Worm (Caenorhabditis elegans) whole organism, L1 larva: ENCODE results near the gene ZC190.5.
A peak's percentile ranks its signal among the peaks of the same experiment; 100 is the strongest.
"Not testable (repeated sequence)": the region's sequence is repeated elsewhere in the genome, so short reads cannot be mapped to it uniquely, and the experiment has no call there.

ENCODE experiments used
- C16A3.4 ChIP-seq: fragments of 150-350 bp; optimal IDR thresholded peaks from 2 replicates; lab custom pipeline; 2014; ENCODE audit warnings: missing biosample characterization, missing genetic modification characterization
- Y116A8C.19 ChIP-seq: sonication (generic microtip); optimal IDR thresholded peaks from 2 replicates; lab custom pipeline; 2016; ENCODE audit warnings: missing compliant biosample characterization, missing genetic modification characterization, borderline replicate concordance
- ama-1 ChIP-seq: fragments of 150-350 bp; optimal IDR thresholded peaks from 2 replicates; lab custom pipeline; 2014
- ceh-88 ChIP-seq: fragments of 200-800 bp; sonication (Bioruptor generic); IDR thresholded peaks from 2 replicates; pipeline ENCODE4 v1.3.6; 2022; ENCODE audit warnings: missing genetic modification characterization, missing compliant biosample characterization
- ces-1 ChIP-seq: fragments of 150-350 bp; optimal IDR thresholded peaks from 2 replicates; lab custom pipeline; 2014; ENCODE audit warnings: missing biosample characterization, missing genetic modification reagents, missing genetic modification characterization
- dsc-1 ChIP-seq: sonication (generic microtip); optimal IDR thresholded peaks from 2 replicates; lab custom pipeline; 2016; ENCODE audit warnings: mild to moderate bottlenecking, missing genetic modification characterization, missing compliant biosample characterization
- efl-1 ChIP-seq, 4 experiments: fragments of 150-350 bp; optimal IDR thresholded peaks in 3 of 4; peaks in 1 of 4; 1 replicate in 1 of 4; 2 replicates in 3 of 4; lab custom pipeline; 2014; ENCODE audit warnings: missing biosample characterization in 2 of 4, missing genetic modification characterization in 2 of 4, missing genetic modification reagents in 2 of 4
- efl-3 ChIP-seq: fragments of 200-800 bp; sonication (Bioruptor generic); optimal IDR thresholded peaks from 2 replicates; lab custom pipeline; 2018; ENCODE audit warnings: mild to moderate bottlenecking, missing genetic modification characterization, missing compliant biosample characterization
- egl-13 ChIP-seq: sonication (generic microtip); optimal IDR thresholded peaks from 2 replicates; lab custom pipeline; 2016; ENCODE audit warnings: missing genotype, missing genetic modification reagents, missing genetic modification characterization, missing compliant biosample characterization
- elt-2 ChIP-seq: sonication (generic microtip); optimal IDR thresholded peaks from 2 replicates; lab custom pipeline; 2016; ENCODE audit warnings: missing genetic modification characterization, mild to moderate bottlenecking, inconsistent platforms, missing compliant biosample characterization, missing genetic modification reagents
- ets-5 ChIP-seq: fragments of 200-800 bp; sonication (Bioruptor generic); IDR thresholded peaks from 2 replicates; pipeline ENCODE4 v1.3.6; 2022; ENCODE audit warnings: missing genetic modification characterization, missing compliant biosample characterization
- fkh-4 ChIP-seq: sonication (generic microtip); optimal IDR thresholded peaks from 2 replicates; lab custom pipeline; 2016; ENCODE audit warnings: missing compliant biosample characterization, missing genetic modification characterization, borderline replicate concordance
- fkh-8 ChIP-seq: sonication (generic microtip); optimal IDR thresholded peaks from 2 replicates; lab custom pipeline; 2016; ENCODE audit warnings: mild to moderate bottlenecking, missing genetic modification characterization, missing compliant biosample characterization
- grh-1 ChIP-seq: fragments of 200-800 bp; sonication (Bioruptor generic); IDR thresholded peaks from 2 replicates; pipeline ENCODE4 v1.3.6; 2022; ENCODE audit warnings: missing genetic modification reagents, missing genetic modification characterization, missing compliant biosample characterization
- hlh-17 ChIP-seq: fragments of 200-800 bp; sonication (Bioruptor generic); optimal IDR thresholded peaks from 2 replicates; lab custom pipeline; 2018; ENCODE audit warnings: missing genetic modification characterization, mild to moderate bottlenecking, missing compliant biosample characterization, moderate library complexity, borderline replicate concordance
- isw-1 ChIP-seq: fragments of 200-800 bp; sonication (Bioruptor generic); IDR thresholded peaks from 2 replicates; pipeline ENCODE4 v1.3.6; 2022; ENCODE audit warnings: missing genetic modification characterization, missing compliant biosample characterization
- jun-1 ChIP-seq: fragments of 150-350 bp; optimal IDR thresholded peaks from 2 replicates; lab custom pipeline; 2014; ENCODE audit warnings: missing biosample characterization, missing genetic modification reagents, missing genetic modification characterization
- lin-13 ChIP-seq: fragments of 150-350 bp; optimal IDR thresholded peaks from 2 replicates; lab custom pipeline; 2014; ENCODE audit warnings: missing biosample characterization, missing genetic modification reagents, missing genetic modification characterization
- lin-35 ChIP-seq, 2 experiments: fragments of 150-350 bp; optimal IDR thresholded peaks; 2 replicates each; lab custom pipeline; 2014; ENCODE audit warnings: missing biosample characterization in 2 of 2, missing genetic modification characterization in 2 of 2, missing genetic modification reagents in 2 of 2
- lin-39 ChIP-seq: fragments of 150-350 bp; optimal IDR thresholded peaks from 2 replicates; lab custom pipeline; 2014; ENCODE audit warnings: missing biosample characterization, missing genetic modification reagents, missing genetic modification characterization
- mab-9 ChIP-seq: fragments of 200-800 bp; sonication (Bioruptor generic); IDR thresholded peaks from 2 replicates; pipeline ENCODE4 v1.3.6; 2022; ENCODE audit warnings: missing genetic modification reagents, missing genetic modification characterization, missing compliant biosample characterization
- mdl-1 ChIP-seq, 2 experiments: fragments of 150-350 bp; optimal IDR thresholded peaks; 2 replicates each; lab custom pipeline; 2014 to 2017; ENCODE audit warnings: missing biosample characterization in 2 of 2, missing genetic modification characterization in 2 of 2, inconsistent platforms in 1 of 2
- mef-2 ChIP-seq: fragments of 150-350 bp; optimal IDR thresholded peaks from 2 replicates; lab custom pipeline; 2014; ENCODE audit warnings: missing biosample characterization, missing genetic modification characterization
- mep-1 ChIP-seq: fragments of 150-350 bp; optimal IDR thresholded peaks from 2 replicates; lab custom pipeline; 2014; ENCODE audit warnings: missing biosample characterization, missing genetic modification characterization
- nhr-19 ChIP-seq: fragments of 200-800 bp; sonication (Bioruptor generic); conservative IDR thresholded peaks from 2 replicates; pipeline ENCODE4 v1.3.6; 2022; ENCODE audit warnings: missing genetic modification characterization, missing compliant biosample characterization
- nhr-47 ChIP-seq: sonication (generic microtip); optimal IDR thresholded peaks from 2 replicates; lab custom pipeline; 2016; ENCODE audit warnings: mild to moderate bottlenecking, missing genetic modification characterization, moderate library complexity, missing compliant biosample characterization
- nhr-71 ChIP-seq: sonication (generic microtip); optimal IDR thresholded peaks from 2 replicates; lab custom pipeline; 2016; ENCODE audit warnings: mild to moderate bottlenecking, missing genetic modification characterization, moderate library complexity, missing compliant biosample characterization
- nhr-77 ChIP-seq: fragments of 150-350 bp; optimal IDR thresholded peaks from 2 replicates; lab custom pipeline; 2014; ENCODE audit warnings: missing biosample characterization, missing genetic modification characterization
- skn-1 ChIP-seq: fragments of 150-350 bp; optimal IDR thresholded peaks from 2 replicates; lab custom pipeline; 2014; ENCODE audit warnings: missing biosample characterization, missing genetic modification characterization
- snpc-4 ChIP-seq: fragments of 150-350 bp; optimal IDR thresholded peaks from 2 replicates; lab custom pipeline; 2014; ENCODE audit warnings: missing biosample characterization, missing genetic modification characterization
- sox-4 ChIP-seq: sonication (generic microtip); optimal IDR thresholded peaks from 2 replicates; lab custom pipeline; 2016; ENCODE audit warnings: missing genetic modification characterization, missing compliant biosample characterization
- sptf-1 ChIP-seq: fragments of 150-350 bp; optimal IDR thresholded peaks from 2 replicates; lab custom pipeline; 2014; ENCODE audit warnings: missing biosample characterization, missing genetic modification characterization
- tbx-2 ChIP-seq: sonication (generic microtip); optimal IDR thresholded peaks from 2 replicates; lab custom pipeline; 2016; ENCODE audit warnings: missing genetic modification characterization, missing compliant biosample characterization
- unc-130 ChIP-seq: fragments of 150-350 bp; optimal IDR thresholded peaks from 2 replicates; lab custom pipeline; 2017; ENCODE audit warnings: missing biosample characterization, missing genetic modification characterization, inconsistent platforms
- unc-62 ChIP-seq: fragments of 150-350 bp; optimal IDR thresholded peaks from 2 replicates; lab custom pipeline; 2014; ENCODE audit warnings: missing biosample characterization, missing genetic modification reagents, missing genetic modification characterization
- vab-15 ChIP-seq: sonication (generic microtip); optimal IDR thresholded peaks from 2 replicates; lab custom pipeline; 2017; ENCODE audit warnings: missing genotype, mild to moderate bottlenecking, missing genetic modification characterization, missing compliant biosample characterization
- zag-1 ChIP-seq: fragments of 150-350 bp; optimal IDR thresholded peaks from 2 replicates; lab custom pipeline; 2014; ENCODE audit warnings: missing biosample characterization, missing genetic modification characterization
- ztf-4 ChIP-seq: fragments of 150-350 bp; optimal IDR thresholded peaks from 2 replicates; lab custom pipeline; 2014; ENCODE audit warnings: missing biosample characterization, missing genetic modification characterization

The ZC190.5 gene

ce11 chrV:8711910-8712309, 38.5 kb upstream of the ZC190.5 start, which contains the start of gene ZC178.2:
TSS of gene ZC178.2 (minus strand) at chrV:8712010.
- TF ChIP-seq vab-15 (tag; lab: Kevin White, UChicago), result no peak
- TF ChIP-seq nhr-71 (tag; lab: Kevin White, UChicago), result no peak
- TF ChIP-seq sox-4, result no peak
- TF ChIP-seq fkh-8 (tag; lab: Kevin White, UChicago), result no peak
- TF ChIP-seq nhr-77 (tag; lab: Kevin White, UChicago), result no peak
- TF ChIP-seq grh-1 (GFP tag; lab: Robert Waterston, UW), result no peak

DNA sequence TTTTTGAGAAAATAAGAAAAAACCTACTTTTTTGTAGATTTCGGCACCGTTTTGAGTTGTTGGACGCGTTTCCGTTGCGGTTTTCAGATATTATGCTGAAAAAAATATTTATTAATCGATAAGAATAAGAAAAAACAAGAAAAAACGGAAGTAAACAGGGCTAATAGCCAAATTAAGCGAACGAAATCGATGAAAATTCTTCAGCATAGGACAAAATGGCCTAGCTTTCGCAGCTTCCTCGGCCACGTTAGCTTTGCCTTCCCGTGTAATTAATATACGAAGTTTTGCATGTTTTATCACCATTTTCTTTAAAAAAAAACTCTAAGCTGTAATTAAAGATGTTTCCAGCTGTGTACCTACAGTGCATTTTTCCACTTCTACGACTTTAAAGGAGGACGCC, 22.8 kb upstream of the ZC190.5 start, which contains the start of gene ZC190.10:
Gene ZC190.10, minus strand, starts transcription at position 101 of the 400 bp plus-strand sequence.
- not testable (repeated sequence) for TF ChIP-seq nhr-19; ztf-4 (tag; lab: Kevin White, UChicago); lin-35 (GFP tag; optimal IDR thresholded peaks at IDR 0.05; lab: Kevin White, UChicago)

ce11 chrV:8687707-8688106, 14.3 kb upstream of the ZC190.5 start, which contains the start of gene ZC190.8:
TSS of gene ZC190.8 (minus strand) at chrV:8687807.
- no peak for TF ChIP-seq efl-1 (optimal IDR thresholded peaks at IDR 0.05; lab: Kevin White, UChicago)
- no peak for TF ChIP-seq efl-1 (GFP tag; optimal IDR thresholded peaks at IDR 0.05 in 1 of 2; lab: Kevin White, UChicago)
- no peak for TF ChIP-seq snpc-4 (tag; lab: Kevin White, UChicago)
- TF ChIP-seq lin-39 (tag; lab: Kevin White, UChicago), result no peak
- TF ChIP-seq Y116A8C.19 (tag; lab: Kevin White, UChicago), result no peak
- TF ChIP-seq mep-1 (tag; lab: Kevin White, UChicago), result no peak
- no peak for TF ChIP-seq elt-2 (tag; lab: Kevin White, UChicago)

ce11 chrV:8686764-8687163, 13.4 kb upstream of the ZC190.5 start, which contains the start of gene ZC190.7:
TSS of gene ZC190.7 (minus strand) at chrV:8686864.
- TF ChIP-seq skn-1 (tag; lab: Kevin White, UChicago) (no peak), ces-1 (no peak), unc-62 (GFP tag; lab: Kevin White, UChicago) (no peak), mab-9 (GFP tag; lab: Robert Waterston, UW) (no peak), efl-1 (optimal IDR thresholded peaks at IDR 0.05; lab: Kevin White, UChicago) (no peak), efl-1 (GFP tag; optimal IDR thresholded peaks at IDR 0.05 in 1 of 2; lab: Kevin White, UChicago) (no peak), nhr-71 (tag; lab: Kevin White, UChicago) (no peak), mef-2 (tag; lab: Kevin White, UChicago) (no peak), zag-1 (tag; lab: Kevin White, UChicago) (no peak), hlh-17 (GFP tag; lab: Kevin White, UChicago) (no peak), nhr-47 (tag; lab: Kevin White, UChicago) (no peak), egl-13 (tag; lab: Kevin White, UChicago) (no peak), tbx-2 (tag; lab: Kevin White, UChicago) (no peak)
- TF ChIP-seq, all 84 proteins: peak for 0

DNA sequence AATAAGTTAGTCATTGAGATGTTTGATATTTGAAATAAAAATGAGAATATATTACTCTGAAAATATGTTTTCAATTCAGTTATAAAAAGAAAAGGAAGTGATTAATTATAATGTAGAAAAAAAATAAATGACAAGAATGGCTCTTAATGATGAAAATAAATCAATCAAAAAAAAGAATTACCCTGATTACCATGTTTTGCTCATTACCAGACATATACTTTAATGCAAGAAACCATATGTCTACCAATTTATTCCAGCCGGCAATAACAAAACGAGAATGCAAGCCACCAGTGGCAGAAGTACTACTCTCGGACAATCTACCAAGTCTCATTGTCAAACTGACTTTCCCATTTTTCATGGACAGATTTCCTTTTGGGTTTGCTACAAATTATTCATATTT, 10.4 kb upstream of the ZC190.5 start:
- no peak for TF ChIP-seq nhr-47 (tag; lab: Kevin White, UChicago)
- peak; percentile 76 for TF ChIP-seq dsc-1 (tag; lab: Kevin White, UChicago)
- TF ChIP-seq lin-13, result no peak
- no peak for TF ChIP-seq lin-39 (tag; lab: Kevin White, UChicago)
- TF ChIP-seq fkh-4, result peak; percentile 67

DNA sequence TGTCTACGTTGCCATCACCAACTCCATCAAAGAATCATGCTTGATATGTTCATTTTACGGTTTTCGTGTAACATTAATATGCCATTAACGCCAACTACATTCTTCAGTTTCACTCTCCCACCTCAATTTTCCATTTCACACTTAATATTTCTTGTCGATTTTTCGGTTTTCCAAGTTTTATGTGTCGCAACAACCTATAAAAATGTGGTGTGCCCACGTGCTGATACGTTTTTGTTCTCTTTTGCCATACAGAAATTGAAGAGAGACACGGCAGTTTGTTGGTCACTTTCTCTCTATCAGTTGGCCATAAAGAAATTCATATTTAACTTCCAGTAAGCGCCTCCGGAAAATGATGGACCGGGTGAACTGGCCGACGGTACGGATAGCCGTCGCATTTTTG, 9.3 kb upstream of the ZC190.5 start, which contains the start of gene cln-3.3:
Gene cln-3.3, plus strand, starts transcription at position 334 of the 400 bp plus-strand sequence.
- TF ChIP-seq ceh-88, result no peak
- TF ChIP-seq mdl-1 (tag; optimal IDR thresholded peaks at IDR 0.05; lab: Kevin White, UChicago), result peak in 1 of 2 experiments; percentile 28
- no peak for TF ChIP-seq jun-1 (tag; lab: Kevin White, UChicago)
- TF ChIP-seq snpc-4 (tag; lab: Kevin White, UChicago), result no peak
- peak; percentile 61 for TF ChIP-seq elt-2 (tag; lab: Kevin White, UChicago)
- TF ChIP-seq lin-35 (GFP tag; optimal IDR thresholded peaks at IDR 0.05; lab: Kevin White, UChicago), result peak in 1 of 2 experiments; percentile 25
- no peak for TF ChIP-seq nhr-47 (tag; lab: Kevin White, UChicago)
- TF ChIP-seq ces-1, result no peak
- TF ChIP-seq efl-1 (optimal IDR thresholded peaks at IDR 0.05; lab: Kevin White, UChicago), result no peak
- TF ChIP-seq efl-1 (GFP tag; optimal IDR thresholded peaks at IDR 0.05 in 1 of 2; lab: Kevin White, UChicago), result peak in 1 of 2 experiments; percentile 81
- TF ChIP-seq isw-1 (GFP tag; lab: Robert Waterston, UW), result no peak
- TF ChIP-seq efl-3 (GFP tag; lab: Kevin White, UChicago), result no peak
- no peak for TF ChIP-seq unc-130 (tag; lab: Kevin White, UChicago)
- TF ChIP-seq C16A3.4 (tag; lab: Kevin White, UChicago), result no peak
- TF ChIP-seq sox-4, result no peak
- no peak for TF ChIP-seq sptf-1 (tag; lab: Kevin White, UChicago)
- no peak for TF ChIP-seq ama-1
- TF ChIP-seq ets-5, result no peak
- TF ChIP-seq, all 84 proteins: peak for 4
